Fruit fly (Drosophila melanogaster) whole organism, embryonic: Measurements from ENCODE around the gene IntS14.

ENCODE experiments used
- Asciz ChIP-seq: fragments of 200-800 bp; sonication (Bioruptor generic); optimal IDR thresholded peaks from 2 replicates; lab custom pipeline; 2017; ENCODE audit warnings: missing biosample characterization, mild to moderate bottlenecking, missing genetic modification characterization, missing genetic modification reagents
- BtbVII ChIP-seq: fragments of 200-800 bp; sonication (Bioruptor generic); optimal IDR thresholded peaks from 3 replicates; lab custom pipeline; 2017; ENCODE audit warnings: missing biosample characterization, mild to moderate bottlenecking, missing genetic modification characterization
- CG12391 ChIP-seq: fragments of 200-800 bp; sonication (Bioruptor generic); optimal IDR thresholded peaks from 3 replicates; lab custom pipeline; 2018; ENCODE audit warnings: missing biosample characterization, mild to moderate bottlenecking, missing genetic modification characterization, moderate library complexity
- CG13123 ChIP-seq: fragments of 200-800 bp; sonication (Bioruptor generic); optimal IDR thresholded peaks from 2 replicates; lab custom pipeline; 2016; ENCODE audit warnings: missing biosample characterization, missing genetic modification characterization
- CG14860 ChIP-seq: fragments of 200-800 bp; sonication (Bioruptor generic); IDR thresholded peaks from 3 replicates; pipeline ENCODE4 v1.3.6; 2022; ENCODE audit warnings: missing biosample characterization, missing genetic modification characterization; ENCODE audit not compliant: partially characterized antibody
- CG1602 ChIP-seq: fragments of 200-800 bp; sonication (Bioruptor generic); optimal IDR thresholded peaks from 3 replicates; lab custom pipeline; 2016; ENCODE audit warnings: missing biosample characterization, missing genetic modification characterization
- CG3281 ChIP-seq: fragments of 200-800 bp; sonication (Bioruptor generic); optimal IDR thresholded peaks from 3 replicates; lab custom pipeline; 2017; ENCODE audit warnings: missing biosample characterization, mild to moderate bottlenecking, missing genetic modification characterization
- CG34376 ChIP-seq: fragments of 200-800 bp; sonication (Bioruptor generic); optimal IDR thresholded peaks from 2 replicates; lab custom pipeline; 2018; ENCODE audit warnings: missing biosample characterization, mild to moderate bottlenecking, missing genetic modification characterization
- CG3838 ChIP-seq: fragments of 200-800 bp; sonication (Bioruptor generic); optimal IDR thresholded peaks from 3 replicates; lab custom pipeline; 2016; ENCODE audit warnings: missing biosample characterization, missing genetic modification characterization
- CG4854 ChIP-seq: fragments of 200-800 bp; sonication (Bioruptor generic); optimal IDR thresholded peaks from 2 replicates; lab custom pipeline; 2016; ENCODE audit warnings: missing biosample characterization, missing genetic modification characterization, inconsistent platforms
- CG8388 ChIP-seq: fragments of 200-800 bp; sonication (Bioruptor generic); optimal IDR thresholded peaks from 2 replicates; lab custom pipeline; 2019; ENCODE audit warnings: missing biosample characterization, mild to moderate bottlenecking, missing genetic modification characterization, moderate library complexity
- CG9797 ChIP-seq: fragments of 200-800 bp; sonication (Bioruptor generic); optimal IDR thresholded peaks from 3 replicates; lab custom pipeline; 2018; ENCODE audit warnings: missing biosample characterization, mild to moderate bottlenecking, missing genetic modification characterization
- CrebB ChIP-seq: fragments of 200-800 bp; sonication (Bioruptor generic); optimal IDR thresholded peaks from 3 replicates; lab custom pipeline; 2018; ENCODE audit warnings: missing biosample characterization, mild to moderate bottlenecking, missing genetic modification characterization
- Dek ChIP-seq: fragments of 200-800 bp; sonication (Bioruptor generic); optimal IDR thresholded peaks from 3 replicates; lab custom pipeline; 2019; ENCODE audit warnings: missing biosample characterization, mild to moderate bottlenecking, missing genetic modification characterization, moderate library complexity
- Dfd ChIP-seq, 2 experiments: fragments of >200 bp; optimal IDR thresholded peaks; 2 replicates each; lab custom pipeline; 2017; ENCODE audit warnings: missing biosample characterization in 2 of 2, missing genetic modification characterization in 2 of 2
- HLHmδ ChIP-seq: fragments of 200-800 bp; sonication (Bioruptor generic); optimal IDR thresholded peaks from 2 replicates; lab custom pipeline; 2018; ENCODE audit warnings: missing biosample characterization, mild to moderate bottlenecking, missing genetic modification characterization, moderate library complexity
- HmgZ ChIP-seq: fragments of 200-800 bp; sonication (Bioruptor generic); optimal IDR thresholded peaks from 2 replicates; lab custom pipeline; 2018; ENCODE audit warnings: missing biosample characterization, mild to moderate bottlenecking, missing genetic modification characterization
- Nf-YC ChIP-seq: fragments of 200-800 bp; optimal IDR thresholded peaks from 3 replicates; lab custom pipeline; 2019; ENCODE audit warnings: missing biosample characterization, mild to moderate bottlenecking, missing genetic modification characterization, moderate library complexity
- PHDP ChIP-seq: fragments of 200-800 bp; sonication (Bioruptor generic); optimal IDR thresholded peaks from 3 replicates; lab custom pipeline; 2018; ENCODE audit warnings: missing biosample characterization, mild to moderate bottlenecking, missing genetic modification characterization, moderate library complexity
- Pdp1 ChIP-seq, 2 experiments: fragments of 200-800 bp; sonication (Bioruptor generic); optimal IDR thresholded peaks; 3 replicates each; lab custom pipeline; 2016; ENCODE audit warnings: missing biosample characterization in 2 of 2, missing genetic modification characterization in 2 of 2, mild to moderate bottlenecking in 1 of 2, moderate library complexity in 1 of 2
- Rx ChIP-seq: fragments of 200-800 bp; sonication (Bioruptor generic); IDR thresholded peaks from 2 replicates; pipeline ENCODE4 v1.3.6; 2022; ENCODE audit warnings: missing biosample characterization, missing genetic modification characterization
- Sox102F ChIP-seq: fragments of 200-800 bp; sonication (Bioruptor generic); optimal IDR thresholded peaks from 2 replicates; lab custom pipeline; 2018; ENCODE audit warnings: missing biosample characterization, mild to moderate bottlenecking, missing genetic modification characterization, moderate library complexity
- ash1 ChIP-seq: fragments of 200-800 bp; sonication (Bioruptor generic); optimal IDR thresholded peaks from 2 replicates; lab custom pipeline; 2018; ENCODE audit warnings: missing biosample characterization, mild to moderate bottlenecking, missing genetic modification characterization
- br ChIP-seq: fragments of >200 bp; optimal IDR thresholded peaks from 2 replicates; lab custom pipeline; 2017
- bsh ChIP-seq, 2 experiments: fragments of 200-800 bp; sonication (Bioruptor generic); optimal IDR thresholded peaks; 2 replicates each; lab custom pipeline; 2017 to 2018; ENCODE audit warnings: mild to moderate bottlenecking in 2 of 2, missing biosample characterization in 2 of 2, missing genetic modification characterization in 2 of 2, moderate library complexity in 1 of 2
- dimm ChIP-seq: fragments of 200-800 bp; sonication (Bioruptor generic); IDR thresholded peaks from 2 replicates; pipeline ENCODE4 v1.3.6; 2022; ENCODE audit warnings: missing biosample characterization, missing genetic modification characterization
- dmrt99B ChIP-seq: fragments of 200-800 bp; sonication (Bioruptor generic); optimal IDR thresholded peaks from 2 replicates; lab custom pipeline; 2018; ENCODE audit warnings: missing biosample characterization, mild to moderate bottlenecking, missing genetic modification characterization, moderate library complexity
- en ChIP-seq: fragments of 200-800 bp; sonication (Bioruptor generic); optimal IDR thresholded peaks from 2 replicates; lab custom pipeline; 2016; ENCODE audit warnings: missing biosample characterization, missing genetic modification characterization
- exex ChIP-seq: fragments of 200-800 bp; sonication (Bioruptor generic); optimal IDR thresholded peaks from 4 replicates; lab custom pipeline; 2018; ENCODE audit warnings: missing biosample characterization, mild to moderate bottlenecking, missing genetic modification characterization, moderate library complexity
- fd102C ChIP-seq: fragments of 200-800 bp; sonication (Bioruptor generic); optimal IDR thresholded peaks from 2 replicates; lab custom pipeline; 2018; ENCODE audit warnings: missing biosample characterization, mild to moderate bottlenecking, missing genetic modification characterization, moderate library complexity
- grn ChIP-seq: fragments of 200-800 bp; sonication (Bioruptor generic); optimal IDR thresholded peaks from 3 replicates; lab custom pipeline; 2017; ENCODE audit warnings: missing biosample characterization, missing genetic modification characterization
- hth ChIP-seq: fragments of >200 bp; optimal IDR thresholded peaks from 2 replicates; lab custom pipeline; 2017; ENCODE audit warnings: inconsistent platforms
- ken ChIP-seq: fragments of 200-800 bp; sonication (Bioruptor generic); IDR thresholded peaks from 3 replicates; pipeline ENCODE4 v1.3.6; 2022; ENCODE audit warnings: missing biosample characterization, missing genetic modification characterization
- mirr ChIP-seq: fragments of 200-800 bp; sonication (Bioruptor generic); optimal IDR thresholded peaks from 3 replicates; lab custom pipeline; 2018; ENCODE audit warnings: missing biosample characterization, mild to moderate bottlenecking, missing genetic modification characterization
- nom ChIP-seq: fragments of 200-800 bp; sonication (Bioruptor generic); optimal IDR thresholded peaks from 2 replicates; lab custom pipeline; 2017; ENCODE audit warnings: missing biosample characterization, missing genetic modification characterization, mild to moderate bottlenecking, moderate library complexity, missing genetic modification reagents
- p53 ChIP-seq: fragments of 200-800 bp; sonication (Bioruptor generic); optimal IDR thresholded peaks from 2 replicates; lab custom pipeline; 2016; ENCODE audit warnings: missing biosample characterization, missing genetic modification characterization
- phol ChIP-seq: fragments of 200-800 bp; sonication (Bioruptor generic); optimal IDR thresholded peaks from 3 replicates; lab custom pipeline; 2018; ENCODE audit warnings: missing biosample characterization, mild to moderate bottlenecking, missing genetic modification characterization, moderate library complexity
- pros ChIP-seq: fragments of 200-800 bp; sonication (Bioruptor generic); optimal IDR thresholded peaks from 3 replicates; lab custom pipeline; 2019; ENCODE audit warnings: missing biosample characterization, mild to moderate bottlenecking, missing genetic modification characterization, moderate library complexity
- salm ChIP-seq: fragments of 200-800 bp; sonication (Bioruptor generic); optimal IDR thresholded peaks from 2 replicates; lab custom pipeline; 2018; ENCODE audit warnings: missing biosample characterization, mild to moderate bottlenecking, missing genetic modification characterization
- scrt ChIP-seq: fragments of 200-800 bp; sonication (Bioruptor generic); optimal IDR thresholded peaks from 2 replicates; lab custom pipeline; 2018; ENCODE audit warnings: missing biosample characterization, mild to moderate bottlenecking, missing genetic modification characterization, moderate library complexity
- sens ChIP-seq: fragments of 200-800 bp; sonication (Bioruptor generic); peaks from one replicate; lab custom pipeline; 2016; ENCODE audit warnings: missing biosample characterization, missing genetic modification characterization
- slbo ChIP-seq: fragments of 200-800 bp; sonication (Bioruptor generic); IDR thresholded peaks from 2 replicates; pipeline ENCODE4 v1.3.6; 2022; ENCODE audit warnings: missing biosample characterization, missing genetic modification characterization
- so ChIP-seq: fragments of 200-800 bp; sonication (Bioruptor generic); IDR thresholded peaks from 3 replicates; pipeline ENCODE4 v1.3.6; 2022; ENCODE audit warnings: missing biosample characterization, missing genetic modification characterization
- sug ChIP-seq: fragments of 200-800 bp; optimal IDR thresholded peaks from 2 replicates; lab custom pipeline; 2019; ENCODE audit warnings: missing biosample characterization, mild to moderate bottlenecking, missing genetic modification characterization, moderate library complexity
- wdn ChIP-seq: fragments of 200-800 bp; sonication (Bioruptor generic); IDR thresholded peaks from 2 replicates; pipeline ENCODE4 v1.3.6; 2022; ENCODE audit warnings: missing biosample characterization, missing genetic modification characterization
- z ChIP-seq: fragments of 200-800 bp; sonication (Bioruptor generic); IDR thresholded peaks from 3 replicates; pipeline ENCODE4 v1.3.6; 2022; ENCODE audit warnings: missing biosample characterization, missing genetic modification characterization

The IntS14 gene

dm6 chr2L:1156592-1157249 is 7.5 kb upstream of the IntS14 start (continued):
- TF ChIP-seq Sox102F (GFP tag; lab: Kevin White, UChicago), result peak; percentile 5
- TF ChIP-seq PHDP (tag; lab: Kevin White, UChicago), result peak; percentile 20

DNA sequence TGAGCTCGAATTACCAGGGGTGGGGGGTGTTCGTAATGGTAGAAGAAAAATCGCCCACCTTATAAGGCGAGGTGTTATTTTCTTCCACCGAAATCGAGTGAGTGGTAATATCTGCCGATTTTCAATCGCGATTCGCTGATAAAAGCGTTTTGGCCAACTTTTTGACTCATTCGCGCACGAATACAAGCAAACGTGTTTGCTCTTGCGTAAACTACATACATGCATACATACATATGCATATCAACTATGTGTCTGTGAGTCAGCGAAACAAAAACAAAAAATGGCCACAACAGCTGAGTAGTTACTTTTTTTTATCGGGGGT is 6.9 kb upstream of the IntS14 start:
- TF ChIP-seq exex (tag; lab: Kevin White, UChicago) (peak; percentile 64), CG3281 (GFP tag; lab: Kevin White, UChicago) (no peak), so (GFP tag; lab: Robert Waterston, UW) (0 out of 3 replicates have a peak, but pooled peaks have one; percentile 20), phol (tag; lab: Kevin White, UChicago) (peak; percentile 38), pros (GFP tag; lab: Kevin White, UChicago) (peak; percentile 60), p53 (GFP tag; lab: Kevin White, UChicago) (peak; percentile 21), mirr (peak; percentile 33), Pdp1 (GFP tag; optimal IDR thresholded peaks at IDR 0.05; lab: Kevin White, UChicago) (peak in 1 of 2 experiments; percentile 92), slbo (GFP tag; lab: Robert Waterston, UW) (0 out of 2 replicates have a peak, but pooled peaks have one; percentile 8), CrebB (tag; lab: Kevin White, UChicago) (no peak), grn (GFP tag; lab: Kevin White, UChicago) (peak; percentile 80), HmgZ (peak; percentile 20), z (GFP tag; lab: Robert Waterston, UW) (peak; percentile 47; the same call in 1 of the 3 replicates), CG12391 (tag; lab: Kevin White, UChicago) (no peak), ash1 (GFP tag; lab: Kevin White, UChicago) (no peak), Dek (tag; lab: Kevin White, UChicago) (no peak), sens (GFP tag; lab: Kevin White, UChicago) (peak; percentile 60), en (GFP tag; lab: Kevin White, UChicago) (no peak), CG34376 (GFP tag; lab: Kevin White, UChicago) (peak; percentile 20), salm (tag; lab: Kevin White, UChicago) (no peak)

DNA sequence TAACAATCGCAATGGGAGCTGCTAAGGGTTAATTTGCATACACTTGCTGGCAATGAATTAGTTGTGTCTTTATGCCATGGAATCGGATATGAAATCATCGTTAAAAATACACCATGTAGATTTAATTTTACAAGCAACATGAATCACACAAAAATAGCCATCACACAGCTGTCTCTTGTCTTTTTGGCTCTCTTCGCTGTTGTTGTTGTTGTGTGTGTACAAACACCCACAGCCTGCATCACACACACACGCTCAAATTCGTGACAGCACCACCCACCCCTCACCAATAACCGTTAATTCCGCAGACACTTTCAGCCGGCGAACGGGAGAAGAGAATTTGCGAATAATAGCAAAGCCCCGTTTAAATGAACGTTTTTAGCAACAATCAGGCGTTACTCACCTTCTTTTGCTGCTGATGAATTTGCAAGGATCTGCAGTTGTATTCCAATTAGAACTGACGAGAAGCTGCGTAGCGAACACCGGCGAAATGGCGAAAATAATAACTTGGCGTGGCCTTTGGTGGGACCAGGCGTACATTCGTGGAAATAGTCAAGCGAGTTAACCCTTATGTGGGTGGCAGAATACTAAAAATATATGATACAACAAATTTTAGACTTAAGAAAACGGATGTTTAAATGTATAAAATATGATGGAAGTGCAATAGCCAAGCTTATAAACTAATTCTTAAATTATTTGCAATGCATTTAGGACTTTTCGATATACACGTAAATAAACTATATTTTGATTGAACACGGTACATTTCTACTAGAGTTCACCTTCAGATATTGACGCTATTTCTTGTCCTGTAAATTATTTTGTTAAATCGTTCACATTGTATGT is 6.3 kb upstream of the IntS14 start, which contains the start of gene capt:
capt (minus strand) TSS at position 584 of the 840 bp plus-strand sequence.
- TF ChIP-seq bsh (GFP tag; optimal IDR thresholded peaks at IDR 0.05; lab: Kevin White, UChicago) (peak in 1 of 2 experiments; percentile 11), CG4854 (no peak), dmrt99B (tag; lab: Kevin White, UChicago) (no peak), CG1602 (peak; percentile 22), hth (lab: Kevin White, UChicago) (no peak), wdn (GFP tag; lab: Robert Waterston, UW) (no peak), CG14860 (GFP tag; lab: Robert Waterston, UW) (no peak), scrt (GFP tag; lab: Kevin White, UChicago) (peak; percentile 36), Rx (GFP tag; lab: Robert Waterston, UW) (peak; percentile 25; the same call in 1 of the 2 replicates), dimm (GFP tag; lab: Robert Waterston, UW) (no peak), Nf-YC (tag; lab: Kevin White, UChicago) (no peak), sug (tag; lab: Kevin White, UChicago) (peak; percentile 38), fd102C (no peak), Dfd (GFP tag; optimal IDR thresholded peaks at IDR 0.05; lab: Kevin White, UChicago) (no peak), CG9797 (GFP tag; lab: Kevin White, UChicago) (peak; percentile 53), CG8388 (GFP tag; lab: Kevin White, UChicago) (peak; percentile 10), Asciz (GFP tag; lab: Kevin White, UChicago) (no peak), br (no peak), CG13123 (GFP tag; lab: Kevin White, UChicago) (no peak), HLHmδ (no peak), BtbVII (GFP tag; lab: Kevin White, UChicago) (peak; percentile 22), CG3838 (GFP tag; lab: Kevin White, UChicago) (no peak), nom (GFP tag; lab: Kevin White, UChicago) (no peak), ken (GFP tag; lab: Robert Waterston, UW) (no peak)
